Fruit fly (Drosophila melanogaster) whole organism, embryonic: ENCODE results near the gene Pink1.
A peak's percentile ranks its signal among the peaks of the same experiment; 100 is the strongest.

ENCODE experiments used
- CG15696 ChIP-seq: fragments of 200-800 bp; sonication (Bioruptor generic); optimal IDR thresholded peaks from 2 replicates; lab custom pipeline; 2019; ENCODE audit warnings: missing biosample characterization, mild to moderate bottlenecking, missing genetic modification characterization, moderate library complexity
- CG33557 ChIP-seq: fragments of 200-800 bp; sonication (Bioruptor generic); optimal IDR thresholded peaks from 2 replicates; lab custom pipeline; 2019; ENCODE audit warnings: missing biosample characterization, mild to moderate bottlenecking, missing genetic modification characterization, moderate library complexity
- CG6683 ChIP-seq: fragments of 200-800 bp; sonication (Bioruptor generic); optimal IDR thresholded peaks from 2 replicates; lab custom pipeline; 2017; ENCODE audit warnings: missing biosample characterization, mild to moderate bottlenecking, missing genetic modification characterization, missing genetic modification reagents
- nmo ChIP-seq: fragments of 200-800 bp; sonication (Bioruptor generic); optimal IDR thresholded peaks from 2 replicates; lab custom pipeline; 2018; ENCODE audit warnings: missing biosample characterization, mild to moderate bottlenecking, missing genetic modification characterization, moderate library complexity
- tll ChIP-seq, 2 experiments: fragments of 200-800 bp in 1 of 2; fragments of >200 bp in 1 of 2; sonication (Bioruptor generic) in 1 of 2; optimal IDR thresholded peaks; 2 replicates each; lab custom pipeline; 2017 to 2019; ENCODE audit warnings: missing biosample characterization in 2 of 2, missing genetic modification characterization in 2 of 2, mild to moderate bottlenecking in 1 of 2, moderate library complexity in 1 of 2

dm6 chrX:6699255-6699885 is 15.8 kb downstream of the Pink1 start, which contains the start of gene CG14441:
- peak; percentile 38 for TF ChIP-seq nmo
- peak in 1 of 2 experiments; percentile 77 for TF ChIP-seq tll (GFP tag; optimal IDR thresholded peaks at IDR 0.05; lab: Kevin White, UChicago)
- TF ChIP-seq CG6683 (GFP tag; lab: Kevin White, UChicago) = peak; percentile 54
- peak; percentile 10 for TF ChIP-seq CG15696
- peak; percentile 39 for TF ChIP-seq CG33557
